Worm (Caenorhabditis elegans) whole organism, midembryonic: ENCODE data around the gene srh-25.
A peak's percentile ranks its signal among the peaks of the same experiment; 100 is the strongest.

Source experiments
- T22C8.4 ChIP-seq: fragments of 200-800 bp; sonication (Bioruptor generic); IDR thresholded peaks from 2 replicates; pipeline ENCODE4 v1.3.6; 2022; ENCODE audit warnings: missing genetic modification characterization, missing compliant biosample characterization
- cog-1 ChIP-seq: sonication (generic microtip); optimal IDR thresholded peaks from 2 replicates; lab custom pipeline; 2016; ENCODE audit warnings: missing genetic modification characterization, missing compliant biosample characterization
- flt-1 ChIP-seq: fragments of 200-800 bp; sonication (Bioruptor generic); IDR thresholded peaks from 2 replicates; pipeline ENCODE4 v1.3.6; 2022; ENCODE audit warnings: missing genetic modification characterization, missing compliant biosample characterization
- klf-2 ChIP-seq: fragments of 200-800 bp; sonication (Bioruptor generic); conservative IDR thresholded peaks from 2 replicates; pipeline ENCODE4 v1.3.6; 2022; ENCODE audit warnings: missing genetic modification reagents, missing genetic modification characterization, missing compliant biosample characterization
- med-1 ChIP-seq: sonication (generic microtip); optimal IDR thresholded peaks from 2 replicates; lab custom pipeline; 2017; ENCODE audit warnings: missing genetic modification characterization, mild to moderate bottlenecking, missing compliant biosample characterization, antibody characterized with exemption, missing genetic modification reagents; ENCODE audit not compliant: insufficient read depth
- ref-1 ChIP-seq: fragments of 200-800 bp; sonication (Bioruptor generic); conservative IDR thresholded peaks from 2 replicates; pipeline ENCODE4 v1.3.6; 2022; ENCODE audit warnings: missing genetic modification reagents, missing genetic modification characterization, missing compliant biosample characterization
- tab-1 ChIP-seq: fragments of 200-800 bp; sonication (Bioruptor generic); IDR thresholded peaks from 2 replicates; pipeline ENCODE4 v1.3.6; 2022; ENCODE audit warnings: missing genetic modification characterization, missing compliant biosample characterization
- ztf-23 ChIP-seq: fragments of 200-800 bp; sonication (Bioruptor generic); IDR thresholded peaks from 2 replicates; pipeline ENCODE4 v1.3.6; 2022; ENCODE audit warnings: missing genetic modification reagents, missing genetic modification characterization, missing compliant biosample characterization
- ztf-29 ChIP-seq: fragments of 200-800 bp; sonication (Bioruptor generic); IDR thresholded peaks from 2 replicates; pipeline ENCODE4 v1.3.6; 2022; ENCODE audit warnings: missing genetic modification reagents, missing genetic modification characterization, missing compliant biosample characterization

The srh-25 gene

ce11 chrV:12465399-12465798 lies 31.8 kb upstream of the srh-25 start:
- TF ChIP-seq ztf-29 (GFP tag; lab: Robert Waterston, UW) = no peak
- no peak for TF ChIP-seq flt-1 (GFP tag; lab: Robert Waterston, UW)
- TF ChIP-seq ztf-23 (GFP tag; lab: Robert Waterston, UW) = no peak
- TF ChIP-seq med-1 (GFP tag; lab: Kevin White, UChicago) = no peak
- peak; percentile 87 for TF ChIP-seq cog-1
- no peak for TF ChIP-seq klf-2 (GFP tag; lab: Robert Waterston, UW)
- TF ChIP-seq tab-1 (GFP tag; lab: Robert Waterston, UW) = no peak
- TF ChIP-seq ref-1 (GFP tag; lab: Robert Waterston, UW) = no peak
- 0 out of 2 replicates have a peak, but pooled peaks have one; percentile 23 for TF ChIP-seq T22C8.4 (GFP tag; lab: Robert Waterston, UW)

- TF ChIP-seq med-1 (GFP tag; lab: Kevin White, UChicago) (no peak), T22C8.4 (GFP tag; lab: Robert Waterston, UW) (no peak), ref-1 (GFP tag; lab: Robert Waterston, UW) (no peak), tab-1 (GFP tag; lab: Robert Waterston, UW) (no peak), ztf-29 (GFP tag; lab: Robert Waterston, UW) (no peak), klf-2 (GFP tag; lab: Robert Waterston, UW) (no peak), flt-1 (GFP tag; lab: Robert Waterston, UW) (no peak)
Measured at ce11 chrV:12462908-12463307, 29.3 kb upstream of the srh-25 start, which contains the start of gene egl-10. TSS of gene egl-10 (minus strand) at chrV:12463008.

ce11 chrV:12460583-12460982 lies 27.0 kb upstream of the srh-25 start:
- TF ChIP-seq ref-1 (GFP tag; lab: Robert Waterston, UW) (no peak), med-1 (GFP tag; lab: Kevin White, UChicago) (no peak), klf-2 (GFP tag; lab: Robert Waterston, UW) (no peak), flt-1 (GFP tag; lab: Robert Waterston, UW) (no peak), tab-1 (GFP tag; lab: Robert Waterston, UW) (no peak), ztf-23 (GFP tag; lab: Robert Waterston, UW) (no peak), T22C8.4 (GFP tag; lab: Robert Waterston, UW) (no peak), cog-1 (no peak), ztf-29 (GFP tag; lab: Robert Waterston, UW) (no peak)

- TF ChIP-seq cog-1 = no peak
- TF ChIP-seq flt-1 (GFP tag; lab: Robert Waterston, UW) = no peak
- TF ChIP-seq ztf-23 (GFP tag; lab: Robert Waterston, UW) = no peak
- TF ChIP-seq ref-1 (GFP tag; lab: Robert Waterston, UW) = no peak
- TF ChIP-seq med-1 (GFP tag; lab: Kevin White, UChicago) = no peak
- TF ChIP-seq tab-1 (GFP tag; lab: Robert Waterston, UW) = no peak
- no peak for TF ChIP-seq ztf-29 (GFP tag; lab: Robert Waterston, UW)
- no peak for TF ChIP-seq klf-2 (GFP tag; lab: Robert Waterston, UW)
- no peak for TF ChIP-seq T22C8.4 (GFP tag; lab: Robert Waterston, UW)
Measured at ce11 chrV:12455695-12456094, 22.1 kb upstream of the srh-25 start.

ce11 chrV:12450441-12450840 lies 16.8 kb upstream of the srh-25 start, which contains the start of gene F28C1.1:
TSS of gene F28C1.1 (plus strand) at chrV:12450805.
- TF ChIP-seq tab-1 (GFP tag; lab: Robert Waterston, UW) (no peak), ztf-23 (GFP tag; lab: Robert Waterston, UW) (no peak), klf-2 (GFP tag; lab: Robert Waterston, UW) (no peak), ztf-29 (GFP tag; lab: Robert Waterston, UW) (no peak), T22C8.4 (GFP tag; lab: Robert Waterston, UW) (no peak), med-1 (GFP tag; lab: Kevin White, UChicago) (no peak), ref-1 (GFP tag; lab: Robert Waterston, UW) (no peak), cog-1 (no peak), flt-1 (GFP tag; lab: Robert Waterston, UW) (no peak)

ce11 chrV:12449902-12450301 lies 16.3 kb upstream of the srh-25 start, which contains the start of gene C54D10.10:
TSS of gene C54D10.10 (minus strand) at chrV:12450002.
- no peak for TF ChIP-seq klf-2 (GFP tag; lab: Robert Waterston, UW)
- TF ChIP-seq tab-1 (GFP tag; lab: Robert Waterston, UW) = no peak
- no peak for TF ChIP-seq ztf-29 (GFP tag; lab: Robert Waterston, UW)
- TF ChIP-seq ref-1 (GFP tag; lab: Robert Waterston, UW) = no peak
- TF ChIP-seq cog-1 = no peak
- TF ChIP-seq flt-1 (GFP tag; lab: Robert Waterston, UW) = no peak
- TF ChIP-seq med-1 (GFP tag; lab: Kevin White, UChicago) = no peak
- TF ChIP-seq T22C8.4 (GFP tag; lab: Robert Waterston, UW) = no peak

- TF ChIP-seq tab-1 (GFP tag; lab: Robert Waterston, UW) = no peak
- TF ChIP-seq ref-1 (GFP tag; lab: Robert Waterston, UW) = no peak
- TF ChIP-seq med-1 (GFP tag; lab: Kevin White, UChicago) = no peak
- TF ChIP-seq klf-2 (GFP tag; lab: Robert Waterston, UW) = no peak
Measured at ce11 chrV:12446895-12447294, 13.3 kb upstream of the srh-25 start, which contains the start of the genes pals-38 and C54D10.9. TSS of gene pals-38 (minus strand) at chrV:12446995. TSS of gene C54D10.9 (plus strand) at chrV:12447153.

DNA sequence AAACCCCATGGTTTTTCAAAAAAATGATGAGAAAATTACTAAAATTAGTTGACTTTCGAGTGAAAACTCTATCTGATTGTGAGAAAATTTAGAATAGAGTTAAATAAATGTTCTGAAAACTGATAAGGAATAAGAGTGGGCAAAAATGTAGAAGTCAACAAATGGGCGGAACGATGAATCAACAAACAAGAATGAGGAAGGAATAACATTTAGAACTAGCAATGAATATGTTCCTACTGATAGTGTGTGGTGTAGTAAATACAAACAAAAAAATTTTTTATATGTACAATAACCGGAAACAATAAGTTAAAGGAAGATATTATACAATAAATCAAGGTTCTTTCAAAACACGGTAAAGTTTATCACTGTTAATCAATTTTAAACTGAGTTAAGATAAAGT lies 10.1 kb upstream of the srh-25 start, which contains the start of gene pals-39:
pals-39 (minus strand) TSS at position 101 of the 400 bp plus-strand sequence.
- TF ChIP-seq tab-1 (GFP tag; lab: Robert Waterston, UW) (no peak), ref-1 (GFP tag; lab: Robert Waterston, UW) (no peak), cog-1 (no peak), ztf-23 (GFP tag; lab: Robert Waterston, UW) (no peak)

DNA sequence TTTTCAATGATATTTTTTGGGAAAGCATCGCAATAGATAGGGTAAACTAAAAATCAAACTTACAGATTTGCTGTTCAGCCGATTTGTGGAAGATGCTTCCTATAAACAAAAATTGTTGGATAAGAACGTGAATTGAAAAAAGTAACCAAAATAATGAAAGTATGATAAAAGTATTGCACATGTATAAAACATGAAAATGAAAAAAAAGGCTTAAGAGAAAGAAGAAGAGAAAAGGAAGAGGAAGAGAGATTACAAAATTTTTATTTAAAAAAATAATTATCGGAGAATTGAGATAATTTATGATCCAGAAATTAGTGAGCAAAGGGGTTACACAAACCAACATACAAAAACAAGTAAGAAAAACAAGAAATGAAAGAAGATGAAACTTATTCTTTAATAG lies 7.8 kb upstream of the srh-25 start, which contains the start of gene pals-37:
pals-37 (minus strand) TSS at position 101 of the 400 bp plus-strand sequence.
- no peak for TF ChIP-seq tab-1 (GFP tag; lab: Robert Waterston, UW)
- TF ChIP-seq cog-1 = no peak
- no peak for TF ChIP-seq ztf-23 (GFP tag; lab: Robert Waterston, UW)
- no peak for TF ChIP-seq ref-1 (GFP tag; lab: Robert Waterston, UW)
- TF ChIP-seq T22C8.4 (GFP tag; lab: Robert Waterston, UW) = no peak
- no peak for TF ChIP-seq ztf-29 (GFP tag; lab: Robert Waterston, UW)
- no peak for TF ChIP-seq flt-1 (GFP tag; lab: Robert Waterston, UW)
- TF ChIP-seq med-1 (GFP tag; lab: Kevin White, UChicago) = no peak
- TF ChIP-seq klf-2 (GFP tag; lab: Robert Waterston, UW) = no peak
